Fruit fly (Drosophila melanogaster) whole organism, embryonic: Measurements from ENCODE around the gene CG34008.
A peak's percentile ranks its signal among the peaks of the same experiment; 100 is the strongest.

ENCODE experiments used
- ATbp ChIP-seq: fragments of 200-800 bp; sonication (Bioruptor generic); optimal IDR thresholded peaks from 2 replicates; lab custom pipeline; 2017; ENCODE audit warnings: missing biosample characterization, mild to moderate bottlenecking, missing genetic modification characterization, missing genetic modification reagents
- B-H2 ChIP-seq: fragments of 200-800 bp; sonication (Bioruptor generic); optimal IDR thresholded peaks from 2 replicates; lab custom pipeline; 2018; ENCODE audit warnings: missing biosample characterization, mild to moderate bottlenecking, missing genetic modification characterization
- Blimp-1 ChIP-seq: fragments of 200-800 bp; sonication (Bioruptor generic); optimal IDR thresholded peaks from 3 replicates; lab custom pipeline; 2018; ENCODE audit warnings: missing biosample characterization, missing genetic modification characterization, mild to moderate bottlenecking, moderate library complexity, missing genetic modification reagents
- C15 ChIP-seq: fragments of 200-800 bp; sonication (Bioruptor generic); IDR thresholded peaks from 3 replicates; pipeline ENCODE4 v1.3.6; 2022; ENCODE audit warnings: missing biosample characterization, missing genetic modification characterization
- CG10267 ChIP-seq: fragments of 200-800 bp; sonication (Bioruptor generic); optimal IDR thresholded peaks from 2 replicates; lab custom pipeline; 2018; ENCODE audit warnings: missing biosample characterization, mild to moderate bottlenecking, missing genetic modification characterization, moderate library complexity
- CG12299 ChIP-seq: fragments of 200-800 bp; sonication (Bioruptor generic); optimal IDR thresholded peaks from 2 replicates; lab custom pipeline; 2018; ENCODE audit warnings: missing biosample characterization, mild to moderate bottlenecking, missing genetic modification characterization
- CG12942 ChIP-seq: fragments of 200-800 bp; sonication (Bioruptor generic); optimal IDR thresholded peaks from 3 replicates; lab custom pipeline; 2016; ENCODE audit warnings: missing biosample characterization, missing genetic modification characterization
- CG13424 ChIP-seq: fragments of 200-800 bp; sonication (Bioruptor generic); optimal IDR thresholded peaks from 2 replicates; lab custom pipeline; 2019; ENCODE audit warnings: missing biosample characterization, mild to moderate bottlenecking, missing genetic modification characterization, moderate library complexity
- CG14050 ChIP-seq: fragments of 200-800 bp; sonication (Bioruptor generic); IDR thresholded peaks from 3 replicates; pipeline ENCODE4 v1.3.6; 2022; ENCODE audit warnings: missing biosample characterization, missing genetic modification characterization
- CG15514 ChIP-seq: fragments of 200-800 bp; sonication (Bioruptor generic); optimal IDR thresholded peaks from 3 replicates; lab custom pipeline; 2017; ENCODE audit warnings: missing biosample characterization, missing genetic modification characterization, mild to moderate bottlenecking, moderate library complexity, missing genetic modification reagents
- CG17385 ChIP-seq: fragments of 200-800 bp; sonication (Bioruptor generic); optimal IDR thresholded peaks from 3 replicates; lab custom pipeline; 2018; ENCODE audit warnings: missing biosample characterization, mild to moderate bottlenecking, missing genetic modification characterization
- CG30020 ChIP-seq: fragments of 200-800 bp; optimal IDR thresholded peaks from 2 replicates; lab custom pipeline; 2019; ENCODE audit warnings: missing biosample characterization, mild to moderate bottlenecking, missing genetic modification characterization, moderate library complexity
- CG30431 ChIP-seq: fragments of 200-800 bp; sonication (Bioruptor generic); optimal IDR thresholded peaks from 2 replicates; lab custom pipeline; 2017; ENCODE audit warnings: missing biosample characterization, missing genetic modification characterization
- CG31224 ChIP-seq: fragments of 200-800 bp; sonication (Bioruptor generic); IDR thresholded peaks from 2 replicates; pipeline ENCODE4 v1.3.6; 2022; ENCODE audit warnings: missing biosample characterization, missing genetic modification characterization
- CG33557 ChIP-seq: fragments of 200-800 bp; sonication (Bioruptor generic); optimal IDR thresholded peaks from 2 replicates; lab custom pipeline; 2019; ENCODE audit warnings: missing biosample characterization, mild to moderate bottlenecking, missing genetic modification characterization, moderate library complexity
- CG3407 ChIP-seq: fragments of 200-800 bp; sonication (Bioruptor generic); optimal IDR thresholded peaks from 2 replicates; lab custom pipeline; 2018; ENCODE audit warnings: missing biosample characterization, mild to moderate bottlenecking, missing genetic modification characterization
- CG3847 ChIP-seq: fragments of 200-800 bp; sonication (Bioruptor generic); IDR thresholded peaks from 2 replicates; pipeline ENCODE4 v1.3.6; 2022; ENCODE audit warnings: missing biosample characterization, missing genetic modification characterization
- CG4282 ChIP-seq: fragments of 200-800 bp; sonication (Bioruptor generic); optimal IDR thresholded peaks from 2 replicates; lab custom pipeline; 2016; ENCODE audit warnings: missing biosample characterization, missing genetic modification characterization
- CG4424 ChIP-seq: fragments of 200-800 bp; sonication (Bioruptor generic); optimal IDR thresholded peaks from 3 replicates; lab custom pipeline; 2016; ENCODE audit warnings: missing biosample characterization, missing genetic modification characterization
- CG4730 ChIP-seq: fragments of 200-800 bp; sonication (Bioruptor generic); IDR thresholded peaks from 2 replicates; pipeline ENCODE4 v1.3.6; 2022; ENCODE audit warnings: missing biosample characterization, missing genetic modification characterization
- CG6689 ChIP-seq: fragments of 200-800 bp; sonication (Bioruptor generic); IDR thresholded peaks from 2 replicates; pipeline ENCODE4 v1.3.6; 2022; ENCODE audit warnings: missing biosample characterization, missing genetic modification characterization
- CG8924 ChIP-seq: fragments of 200-800 bp; optimal IDR thresholded peaks from 3 replicates; lab custom pipeline; 2019; ENCODE audit warnings: missing biosample characterization, mild to moderate bottlenecking, missing genetic modification characterization, moderate library complexity
- CG9817 ChIP-seq: fragments of 200-800 bp; sonication (Bioruptor generic); optimal IDR thresholded peaks from 2 replicates; lab custom pipeline; 2018; ENCODE audit warnings: missing biosample characterization, mild to moderate bottlenecking, missing genetic modification characterization, moderate library complexity
- CrebB ChIP-seq: fragments of 200-800 bp; sonication (Bioruptor generic); optimal IDR thresholded peaks from 3 replicates; lab custom pipeline; 2018; ENCODE audit warnings: missing biosample characterization, mild to moderate bottlenecking, missing genetic modification characterization
- Dll ChIP-seq: fragments of 200-800 bp; sonication (Bioruptor generic); IDR thresholded peaks from 4 replicates; pipeline ENCODE4 v1.3.6; 2022; ENCODE audit warnings: missing biosample characterization, missing genetic modification characterization; ENCODE audit not compliant: partially characterized antibody
- Ets65A ChIP-seq: fragments of 200-800 bp; sonication (Bioruptor generic); peaks from one replicate; lab custom pipeline; 2016; ENCODE audit warnings: missing biosample characterization, missing genetic modification characterization
- GATAe ChIP-seq: fragments of 200-800 bp; sonication (Bioruptor generic); conservative IDR thresholded peaks from 2 replicates; pipeline ENCODE4 v1.3.6; 2022; ENCODE audit warnings: missing biosample characterization, missing genetic modification characterization
- HLH3B ChIP-seq: fragments of 200-800 bp; sonication (Bioruptor generic); IDR thresholded peaks from 2 replicates; pipeline ENCODE4 v1.3.6; 2022; ENCODE audit warnings: missing biosample characterization, missing genetic modification characterization
- HLH4C ChIP-seq: fragments of 200-800 bp; sonication (Bioruptor generic); IDR thresholded peaks from 3 replicates; pipeline ENCODE4 v1.3.6; 2022; ENCODE audit warnings: missing biosample characterization, missing genetic modification characterization; ENCODE audit not compliant: partially characterized antibody
- MTF-1 ChIP-seq: fragments of 200-800 bp; sonication (Bioruptor generic); optimal IDR thresholded peaks from 2 replicates; lab custom pipeline; 2018; ENCODE audit warnings: missing biosample characterization, mild to moderate bottlenecking, missing genetic modification characterization, borderline replicate concordance
- Med ChIP-seq: fragments of 200-800 bp; sonication (Bioruptor generic); peaks from one replicate; lab custom pipeline; 2016; ENCODE audit warnings: missing biosample characterization, missing genetic modification characterization, mild to moderate bottlenecking, inconsistent platforms, moderate library complexity
- Oaz ChIP-seq: fragments of 200-800 bp; sonication (Bioruptor generic); IDR thresholded peaks from 2 replicates; pipeline ENCODE4 v1.3.6; 2022; ENCODE audit warnings: missing biosample characterization, missing genetic modification characterization
- Optix ChIP-seq: fragments of 200-800 bp; sonication (Bioruptor generic); IDR thresholded peaks from 3 replicates; pipeline ENCODE4 v1.3.6; 2022; ENCODE audit warnings: missing biosample characterization, missing genetic modification characterization
- Sox100B ChIP-seq: fragments of 200-800 bp; sonication (Bioruptor generic); optimal IDR thresholded peaks from 3 replicates; lab custom pipeline; 2018; ENCODE audit warnings: missing biosample characterization, mild to moderate bottlenecking, missing genetic modification characterization
- ash1 ChIP-seq: fragments of 200-800 bp; sonication (Bioruptor generic); optimal IDR thresholded peaks from 2 replicates; lab custom pipeline; 2018; ENCODE audit warnings: missing biosample characterization, mild to moderate bottlenecking, missing genetic modification characterization
- chm ChIP-seq: fragments of 200-800 bp; sonication (Bioruptor generic); IDR thresholded peaks from 2 replicates; pipeline ENCODE4 v1.3.6; 2022; ENCODE audit warnings: missing biosample characterization, missing genetic modification characterization
- crol ChIP-seq: fragments of 200-800 bp; sonication (Bioruptor generic); IDR thresholded peaks from 2 replicates; pipeline ENCODE4 v1.3.6; 2022; ENCODE audit warnings: missing biosample characterization, missing genetic modification characterization
- eve ChIP-seq, 2 experiments: fragments of >200 bp; optimal IDR thresholded peaks; 2 replicates each; lab custom pipeline; 2017; ENCODE audit warnings: missing biosample characterization in 2 of 2, missing genetic modification characterization in 2 of 2
- fd3F ChIP-seq: fragments of 200-800 bp; sonication (Bioruptor generic); optimal IDR thresholded peaks from 2 replicates; lab custom pipeline; 2018; ENCODE audit warnings: missing biosample characterization, mild to moderate bottlenecking, missing genetic modification characterization, moderate library complexity
- jumu ChIP-seq: fragments of 200-800 bp; sonication (Bioruptor generic); optimal IDR thresholded peaks from 3 replicates; lab custom pipeline; 2016; ENCODE audit warnings: missing biosample characterization, missing genetic modification characterization
- ken ChIP-seq: fragments of 200-800 bp; sonication (Bioruptor generic); IDR thresholded peaks from 3 replicates; pipeline ENCODE4 v1.3.6; 2022; ENCODE audit warnings: missing biosample characterization, missing genetic modification characterization
- nom ChIP-seq: fragments of 200-800 bp; sonication (Bioruptor generic); optimal IDR thresholded peaks from 2 replicates; lab custom pipeline; 2017; ENCODE audit warnings: missing biosample characterization, missing genetic modification characterization, mild to moderate bottlenecking, moderate library complexity, missing genetic modification reagents
- pan ChIP-seq, 4 experiments: fragments of >200 bp in 3 of 4; fragments of 200-800 bp in 1 of 4; sonication (Bioruptor generic) in 1 of 4; optimal IDR thresholded peaks in 3 of 4; IDR thresholded peaks in 1 of 4; 2 replicates each; pipeline versions ENCODE4 v1.3.6 to Lab custom; 2017 to 2022; ENCODE audit warnings: missing biosample characterization in 2 of 4, missing genetic modification characterization in 2 of 4, mixed read lengths in 1 of 4
- salm ChIP-seq: fragments of 200-800 bp; sonication (Bioruptor generic); optimal IDR thresholded peaks from 2 replicates; lab custom pipeline; 2018; ENCODE audit warnings: missing biosample characterization, mild to moderate bottlenecking, missing genetic modification characterization
- sens ChIP-seq: fragments of 200-800 bp; sonication (Bioruptor generic); peaks from one replicate; lab custom pipeline; 2016; ENCODE audit warnings: missing biosample characterization, missing genetic modification characterization
- slbo ChIP-seq: fragments of 200-800 bp; sonication (Bioruptor generic); IDR thresholded peaks from 2 replicates; pipeline ENCODE4 v1.3.6; 2022; ENCODE audit warnings: missing biosample characterization, missing genetic modification characterization
- slou ChIP-seq: fragments of 200-800 bp; sonication (Bioruptor generic); optimal IDR thresholded peaks from 3 replicates; lab custom pipeline; 2016; ENCODE audit warnings: missing biosample characterization, missing genetic modification characterization
- sna ChIP-seq: fragments of 200-800 bp; sonication (Bioruptor generic); IDR thresholded peaks from 2 replicates; pipeline ENCODE4 v1.3.6; 2022; ENCODE audit warnings: missing biosample characterization, missing genetic modification characterization; ENCODE audit not compliant: partially characterized antibody
- trem ChIP-seq: fragments of 200-800 bp; optimal IDR thresholded peaks from 3 replicates; lab custom pipeline; 2019; ENCODE audit warnings: missing biosample characterization, mild to moderate bottlenecking, missing genetic modification characterization, moderate library complexity
- zf30C ChIP-seq: fragments of 200-800 bp; sonication (Bioruptor generic); optimal IDR thresholded peaks from 3 replicates; lab custom pipeline; 2018; ENCODE audit warnings: missing biosample characterization, mild to moderate bottlenecking, missing genetic modification characterization

Gene CG34008

dm6 chr3R:20555720-20556280, 25.5 kb downstream of the CG34008 start (continued):
- TF ChIP-seq nom (no peak), CG33557 (peak; percentile 75), CG4424 (GFP tag; lab: Kevin White, UChicago) (no peak), CG14050 (GFP tag; lab: Robert Waterston, UW) (no peak), CG4730 (GFP tag; lab: Robert Waterston, UW) (no peak), CG4282 (GFP tag; lab: Kevin White, UChicago) (peak; percentile 20), HLH4C (no peak), CG15514 (no peak), MTF-1 (GFP tag; lab: Kevin White, UChicago) (no peak), CG30431 (GFP tag; lab: Kevin White, UChicago) (no peak), Med (GFP tag; lab: Kevin White, UChicago) (no peak), CG12299 (tag; lab: Kevin White, UChicago) (peak; percentile 73), CG13424 (no peak), sna (no peak), pan (optimal IDR thresholded peaks at IDR 0.05; lab: Kevin White, UChicago) (no peak), pan (GFP tag; optimal IDR thresholded peaks at IDR 0.05 in 1 of 2, IDR thresholded peaks at IDR 0.05 in 1 of 2) (no peak), CG3407 (GFP tag; lab: Kevin White, UChicago) (peak; percentile 51), CrebB (peak; percentile 60), HLH3B (no peak), CG10267 (tag; lab: Kevin White, UChicago) (no peak), Oaz (GFP tag; lab: Robert Waterston, UW) (no peak), Sox100B (GFP tag; lab: Kevin White, UChicago) (no peak), C15 (GFP tag; lab: Robert Waterston, UW) (no peak), zf30C (no peak), slbo (no peak), CG17385 (GFP tag; lab: Kevin White, UChicago) (no peak), CG30020 (tag; lab: Kevin White, UChicago) (no peak), chm (no peak), slou (no peak), CG9817 (tag; lab: Kevin White, UChicago) (no peak), jumu (no peak), CG3847 (GFP tag; lab: Robert Waterston, UW) (no peak), salm (tag; lab: Kevin White, UChicago) (peak; percentile 43), ken (GFP tag; lab: Robert Waterston, UW) (0 out of 3 replicates have a peak, but pooled peaks have one; percentile 57), fd3F (GFP tag; lab: Kevin White, UChicago) (no peak), Optix (GFP tag; lab: Robert Waterston, UW) (no peak), crol (no peak), CG6689 (GFP tag; lab: Robert Waterston, UW) (no peak), sens (GFP tag; lab: Kevin White, UChicago) (no peak), B-H2 (GFP tag; lab: Kevin White, UChicago) (peak; percentile 75), trem (tag; lab: Kevin White, UChicago) (no peak), CG31224 (GFP tag; lab: Robert Waterston, UW) (no peak), eve (GFP tag; optimal IDR thresholded peaks at IDR 0.05; lab: Kevin White, UChicago) (no peak), Blimp-1 (GFP tag; lab: Kevin White, UChicago) (no peak), Ets65A (no peak), CG12942 (GFP tag; lab: Kevin White, UChicago) (no peak), ATbp (peak; percentile 73), GATAe (no peak), ash1 (peak; percentile 1), Dll (GFP tag; lab: Robert Waterston, UW) (peak; percentile 33; the same call in 1 of the 4 replicates), CG8924 (no peak)
